Fruit fly (Drosophila melanogaster): Measurements from ENCODE around the gene CG1785.

DNA sequence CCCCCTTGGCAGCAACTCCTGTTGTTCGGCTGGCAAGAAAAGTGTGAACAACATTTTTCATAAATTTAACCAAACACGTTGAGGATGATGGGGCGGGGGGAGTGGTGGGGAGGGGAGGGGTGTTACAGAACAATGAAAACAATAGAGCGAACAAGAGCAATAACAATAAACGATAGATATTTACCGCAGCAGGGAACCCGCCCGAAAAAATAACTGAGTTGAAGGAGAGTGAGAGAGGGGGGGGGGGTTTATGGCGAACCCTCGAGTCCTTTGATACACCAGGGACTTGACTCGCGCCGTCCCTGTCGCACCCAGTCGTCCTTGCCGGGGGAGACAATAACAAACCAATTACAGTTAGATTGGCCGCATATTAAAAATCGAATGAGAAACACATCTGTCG is 12.1 kb downstream of the CG1785 start:
- no peak for TF ChIP-seq h (optimal IDR thresholded peaks at IDR 0.05)
- no peak for TF ChIP-seq Sin3A (optimal IDR thresholded peaks at IDR 0.05)
- no peak for TF ChIP-seq ttk (optimal IDR thresholded peaks at IDR 0.05)

Data from Kc167 (cell line).